Worm (Caenorhabditis elegans): ENCODE results near the gene cku-80.

Gene cku-80

DNA sequence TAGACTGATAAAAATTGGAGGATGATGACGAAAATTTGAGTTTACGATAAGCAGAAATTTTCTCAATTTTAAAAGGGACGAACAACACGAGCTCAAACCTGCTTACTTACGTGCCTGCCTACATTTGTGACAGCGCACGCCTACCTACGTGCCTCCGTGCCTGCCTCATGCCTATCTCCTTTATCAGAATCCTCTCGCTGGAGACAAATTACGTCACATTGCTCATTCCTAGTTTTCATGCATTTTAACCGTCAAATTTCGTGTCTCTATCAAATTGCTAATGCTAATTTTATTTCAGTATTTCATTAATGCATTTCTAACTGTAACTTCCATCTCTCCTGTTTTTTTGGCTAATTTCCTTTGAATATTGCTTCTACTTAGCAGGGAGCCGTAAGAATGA is 38.3 kb upstream of the cku-80 start, which contains the start of gene pals-27:
Gene pals-27, plus strand, starts transcription at position 301 of the 400 bp plus-strand sequence.
- TF ChIP-seq dpff-1 (tag; optimal IDR thresholded peaks at IDR 0.05): no peak
- no peak for TF ChIP-seq Y79H2A.3 (GFP tag; conservative IDR thresholded peaks at IDR 0.05)
- TF ChIP-seq athp-1 (tag; optimal IDR thresholded peaks at IDR 0.05): no peak
- TF ChIP-seq egl-44 (GFP tag; IDR thresholded peaks at IDR 0.05): no peak
- no peak for TF ChIP-seq pha-4 (tag; optimal IDR thresholded peaks at IDR 0.05)
- no peak for TF ChIP-seq zim-3 (tag; optimal IDR thresholded peaks at IDR 0.05)
- no peak for TF ChIP-seq nfya-1 (tag; optimal IDR thresholded peaks at IDR 0.05; ENCODE audit: borderline replicate concordance, insufficient read depth)
- TF ChIP-seq madf-6 (GFP tag; IDR thresholded peaks at IDR 0.05): no peak
- TF ChIP-seq chd-7 (tag; optimal IDR thresholded peaks at IDR 0.05): no peak
- TF ChIP-seq ceh-58 (GFP tag; IDR thresholded peaks at IDR 0.05): no peak
- TF ChIP-seq ekl-4 (GFP tag; IDR thresholded peaks at IDR 0.05): no peak
- TF ChIP-seq C17E4.6 (GFP tag; IDR thresholded peaks at IDR 0.05): no peak
- TF ChIP-seq attf-5 (GFP tag; optimal IDR thresholded peaks at IDR 0.05): no peak
- TF ChIP-seq snpc-4 (GFP tag; optimal IDR thresholded peaks at IDR 0.05): no peak
- TF ChIP-seq snpc-4 (tag; optimal IDR thresholded peaks at IDR 0.05): no peak
- no peak for TF ChIP-seq Y95B8A.8 (GFP tag; IDR thresholded peaks at IDR 0.05)

DNA sequence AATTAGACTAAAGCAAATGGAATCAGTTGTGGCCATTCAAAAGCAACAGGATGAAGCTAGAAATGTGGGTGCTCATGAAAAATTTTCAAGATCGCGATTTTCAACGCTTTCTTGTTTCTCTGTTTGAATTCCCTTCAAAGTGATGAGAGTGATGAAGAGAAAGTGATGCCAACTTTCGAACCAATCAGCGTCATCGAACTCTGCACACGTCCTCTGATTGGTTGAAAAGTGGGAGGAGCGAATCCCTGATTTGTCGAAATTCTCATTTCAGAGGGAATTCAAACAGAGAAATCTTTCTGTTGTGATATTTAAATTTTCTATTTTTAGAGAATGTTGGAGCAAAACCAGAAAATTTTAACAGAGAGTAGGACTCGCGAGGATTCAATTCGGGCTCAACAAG is 37.5 kb upstream of the cku-80 start:
- TF ChIP-seq nfya-2 (GFP tag; IDR thresholded peaks at IDR 0.05): no peak
- no peak for TF ChIP-seq lag-1 (GFP tag; IDR thresholded peaks at IDR 0.05)
- TF ChIP-seq attf-5 (GFP tag; optimal IDR thresholded peaks at IDR 0.05): no peak
- TF ChIP-seq efl-1 (GFP tag; optimal IDR thresholded peaks at IDR 0.05): no peak
- TF ChIP-seq T26A5.8 (tag; optimal IDR thresholded peaks at IDR 0.05): no peak
- no peak for TF ChIP-seq nfya-1 (tag; optimal IDR thresholded peaks at IDR 0.05; ENCODE audit: borderline replicate concordance, insufficient read depth)
- no peak for TF ChIP-seq C06A6.2 (GFP tag; conservative IDR thresholded peaks at IDR 0.05)
- TF ChIP-seq F57C9.4 (tag; optimal IDR thresholded peaks at IDR 0.05): no peak
- TF ChIP-seq fkh-3 (tag; optimal IDR thresholded peaks at IDR 0.05): no peak
- no peak for TF ChIP-seq ccch-3 (GFP tag; optimal IDR thresholded peaks at IDR 0.05)

- no peak for TF ChIP-seq aptf-2 (GFP tag; conservative IDR thresholded peaks at IDR 0.05)
Observed at ce11 chrIII:4384487-4384886, 35.2 kb upstream of the cku-80 start, which contains the start of gene pals-28. Gene pals-28 (plus strand): TSS chrIII:4384787.

- TF ChIP-seq C06A6.2 (GFP tag; conservative IDR thresholded peaks at IDR 0.05) (no peak), F57C9.4 (tag; optimal IDR thresholded peaks at IDR 0.05) (no peak), rpc-1 (optimal IDR thresholded peaks at IDR 0.05) (no peak), rpc-1 (tag; optimal IDR thresholded peaks at IDR 0.05) (no peak), nfya-2 (GFP tag; IDR thresholded peaks at IDR 0.05) (no peak), egl-18 (GFP tag; IDR thresholded peaks at IDR 0.05) (no peak), K12H6.12 (tag; optimal IDR thresholded peaks at IDR 0.05) (no peak), snpc-1.3 (tag; optimal IDR thresholded peaks at IDR 0.05; ENCODE audit: insufficient read depth) (no peak), hlh-12 (tag; optimal IDR thresholded peaks at IDR 0.05) (no peak), ztf-26 (tag; optimal IDR thresholded peaks at IDR 0.05) (no peak), unc-130 (GFP tag; optimal IDR thresholded peaks at IDR 0.05) (no peak)
Observed at ce11 chrIII:4390421-4390820, 29.2 kb upstream of the cku-80 start.

ce11 chrIII:4391319-4391718 is 28.3 kb upstream of the cku-80 start:
- TF ChIP-seq rcor-1 (GFP tag; IDR thresholded peaks at IDR 0.05): no peak
- TF ChIP-seq F22D6.2 (tag; optimal IDR thresholded peaks at IDR 0.05): no peak
- TF ChIP-seq Y95B8A.8 (GFP tag; IDR thresholded peaks at IDR 0.05): no peak
- TF ChIP-seq ets-4 (GFP tag; optimal IDR thresholded peaks at IDR 0.05): no peak
- TF ChIP-seq tlf-1 (GFP tag; optimal IDR thresholded peaks at IDR 0.05): no peak
- no peak for TF ChIP-seq F37B4.10 (GFP tag; IDR thresholded peaks at IDR 0.05)
- TF ChIP-seq D2030.7 (GFP tag; IDR thresholded peaks at IDR 0.05): no peak
- TF ChIP-seq cebp-2 (GFP tag; IDR thresholded peaks at IDR 0.05): no peak
- TF ChIP-seq lir-1 (GFP tag; conservative IDR thresholded peaks at IDR 0.05): no peak
- TF ChIP-seq snpc-4 (GFP tag; optimal IDR thresholded peaks at IDR 0.05): no peak
- TF ChIP-seq snpc-4 (tag; optimal IDR thresholded peaks at IDR 0.05): no peak
- TF ChIP-seq hlh-26 (GFP tag; conservative IDR thresholded peaks at IDR 0.05): no peak
- TF ChIP-seq dpl-1 (GFP tag; optimal IDR thresholded peaks at IDR 0.05): no peak
- no peak for TF ChIP-seq bed-2 (GFP tag; IDR thresholded peaks at IDR 0.05)
- TF ChIP-seq ztf-26 (tag; optimal IDR thresholded peaks at IDR 0.05): no peak
- no peak for TF ChIP-seq aptf-2 (GFP tag; conservative IDR thresholded peaks at IDR 0.05)
- TF ChIP-seq sea-2 (GFP tag; IDR thresholded peaks at IDR 0.05): no peak

Data from whole organism, young adult.